Worm (Caenorhabditis elegans) whole organism, mixed stage, embryonic: ENCODE measurements around the gene msp-49.

ENCODE experiments used
- M03D4.4 ChIP-seq: sonication (generic microtip); optimal IDR thresholded peaks from 2 replicates; lab custom pipeline; 2017; ENCODE audit warnings: mild to moderate bottlenecking, missing genetic modification characterization, missing compliant biosample characterization
- bed-3 ChIP-seq: fragments of 200-800 bp; sonication (Bioruptor generic); optimal IDR thresholded peaks from 3 replicates; lab custom pipeline; 2018; ENCODE audit warnings: mild to moderate bottlenecking, missing genetic modification characterization, moderate library complexity, missing compliant biosample characterization
- ceh-39 ChIP-seq: fragments of 150-350 bp; optimal IDR thresholded peaks from 2 replicates; lab custom pipeline; 2014; ENCODE audit warnings: missing biosample characterization, missing genetic modification characterization
- ceh-43 ChIP-seq: fragments of 200-800 bp; sonication (Bioruptor generic); optimal IDR thresholded peaks from 2 replicates; lab custom pipeline; 2018; ENCODE audit warnings: mild to moderate bottlenecking, missing genetic modification characterization, moderate library complexity, missing compliant biosample characterization
- ceh-83 ChIP-seq: fragments of 200-800 bp; sonication (Bioruptor generic); optimal IDR thresholded peaks from 2 replicates; lab custom pipeline; 2018; ENCODE audit warnings: mild to moderate bottlenecking, missing genetic modification characterization, missing compliant biosample characterization
- ces-1 ChIP-seq: fragments of 150-350 bp; optimal IDR thresholded peaks from 2 replicates; lab custom pipeline; 2014; ENCODE audit warnings: missing biosample characterization, missing genetic modification reagents, missing genetic modification characterization
- cnd-1 ChIP-seq: fragments of 200-800 bp; sonication (Bioruptor generic); optimal IDR thresholded peaks from 2 replicates; lab custom pipeline; 2018; ENCODE audit warnings: mild to moderate bottlenecking, missing genetic modification characterization, missing compliant biosample characterization
- drap-1 ChIP-seq: fragments of 200-800 bp; sonication (Bioruptor generic); optimal IDR thresholded peaks from 3 replicates; lab custom pipeline; 2018; ENCODE audit warnings: mild to moderate bottlenecking, missing genetic modification characterization, missing compliant biosample characterization
- elt-1 ChIP-seq: sonication (generic microtip); optimal IDR thresholded peaks from 2 replicates; lab custom pipeline; 2017; ENCODE audit warnings: missing genetic modification characterization, mild to moderate bottlenecking, missing compliant biosample characterization, antibody characterized with exemption, moderate library complexity, borderline replicate concordance; ENCODE audit not compliant: insufficient read depth
- elt-3 ChIP-seq: fragments of 150-350 bp; optimal IDR thresholded peaks from 2 replicates; lab custom pipeline; 2014; ENCODE audit warnings: missing biosample characterization, missing genetic modification characterization
- ham-2 ChIP-seq: fragments of 200-800 bp; sonication (Bioruptor generic); optimal IDR thresholded peaks from 2 replicates; lab custom pipeline; 2018; ENCODE audit warnings: mild to moderate bottlenecking, missing genetic modification characterization, missing compliant biosample characterization
- hlh-1 ChIP-seq: fragments of 150-350 bp; optimal IDR thresholded peaks from 2 replicates; lab custom pipeline; 2014; ENCODE audit warnings: missing biosample characterization, missing genetic modification reagents, missing genetic modification characterization
- lin-13 ChIP-seq: fragments of 150-350 bp; optimal IDR thresholded peaks from 2 replicates; lab custom pipeline; 2014; ENCODE audit warnings: missing biosample characterization, missing genetic modification characterization
- lin-32 ChIP-seq: fragments of 200-800 bp; sonication (Bioruptor generic); optimal IDR thresholded peaks from 2 replicates; lab custom pipeline; 2018; ENCODE audit warnings: mild to moderate bottlenecking, missing genetic modification characterization, missing compliant biosample characterization
- lsy-2 ChIP-seq: fragments of 150-350 bp; optimal IDR thresholded peaks from 2 replicates; lab custom pipeline; 2014; ENCODE audit warnings: missing biosample characterization, missing genetic modification characterization
- mab-5 ChIP-seq: fragments of 150-350 bp; optimal IDR thresholded peaks from 2 replicates; lab custom pipeline; 2014; ENCODE audit warnings: missing biosample characterization, missing genetic modification characterization
- mep-1 ChIP-seq: fragments of 150-350 bp; optimal IDR thresholded peaks from 2 replicates; lab custom pipeline; 2017; ENCODE audit warnings: missing biosample characterization, missing genetic modification reagents, missing genetic modification characterization, inconsistent platforms
- mls-2 ChIP-seq: sonication (generic microtip); optimal IDR thresholded peaks from 2 replicates; lab custom pipeline; 2016; ENCODE audit warnings: mild to moderate bottlenecking, missing genetic modification characterization, moderate library complexity, missing compliant biosample characterization
- nhr-12 ChIP-seq: fragments of 150-350 bp; optimal IDR thresholded peaks from 2 replicates; lab custom pipeline; 2014; ENCODE audit warnings: missing biosample characterization, missing genetic modification characterization
- nhr-2 ChIP-seq: fragments of 150-350 bp; optimal IDR thresholded peaks from 2 replicates; lab custom pipeline; 2014; ENCODE audit warnings: missing biosample characterization, missing genetic modification characterization
- nhr-237 ChIP-seq: fragments of 150-350 bp; optimal IDR thresholded peaks from 2 replicates; lab custom pipeline; 2014; ENCODE audit warnings: missing biosample characterization, missing genetic modification characterization
- nhr-76 ChIP-seq: sonication (generic microtip); optimal IDR thresholded peaks from 2 replicates; lab custom pipeline; 2017; ENCODE audit warnings: missing biosample characterization, missing genetic modification characterization
- pha-4 ChIP-seq: fragments of 150-350 bp; optimal IDR thresholded peaks from 2 replicates; lab custom pipeline; 2018; ENCODE audit warnings: missing biosample characterization, missing genetic modification reagents, missing genetic modification characterization
- sem-2 ChIP-seq: fragments of 200-800 bp; sonication (Bioruptor generic); optimal IDR thresholded peaks from 2 replicates; lab custom pipeline; 2018; ENCODE audit warnings: mild to moderate bottlenecking, missing genetic modification characterization, missing compliant biosample characterization
- snpc-4 ChIP-seq: fragments of 150-350 bp; optimal IDR thresholded peaks from 2 replicates; lab custom pipeline; 2014; ENCODE audit warnings: missing biosample characterization, missing genetic modification characterization
- sptf-1 ChIP-seq: sonication (generic microtip); optimal IDR thresholded peaks from 2 replicates; lab custom pipeline; 2017; ENCODE audit warnings: mild to moderate bottlenecking, missing genetic modification characterization, moderate library complexity, missing compliant biosample characterization
- tbx-8 ChIP-seq: fragments of 200-800 bp; sonication (Bioruptor generic); optimal IDR thresholded peaks from 2 replicates; lab custom pipeline; 2018; ENCODE audit warnings: mild to moderate bottlenecking, missing genetic modification characterization, moderate library complexity, missing compliant biosample characterization
- unc-39 ChIP-seq: fragments of 150-350 bp; optimal IDR thresholded peaks from 2 replicates; lab custom pipeline; 2014; ENCODE audit warnings: missing biosample characterization, missing genetic modification characterization
- unc-62 ChIP-seq: fragments of 150-350 bp; optimal IDR thresholded peaks from 2 replicates; lab custom pipeline; 2014; ENCODE audit warnings: missing biosample characterization, missing genetic modification reagents, missing genetic modification characterization
- zip-8 ChIP-seq: fragments of 150-350 bp; optimal IDR thresholded peaks from 2 replicates; lab custom pipeline; 2014; ENCODE audit warnings: missing biosample characterization, missing genetic modification characterization
- ztf-11 ChIP-seq: fragments of 150-350 bp; optimal IDR thresholded peaks from 2 replicates; lab custom pipeline; 2014; ENCODE audit warnings: missing biosample characterization, missing genetic modification characterization

Gene msp-49

ce11 chrII:5229596-5229995, 35.4 kb downstream of the msp-49 start, which contains the start of gene EGAP2.2:
EGAP2.2 (plus strand) TSS chrII:5229896.
- TF ChIP-seq unc-39 (tag; lab: Kevin White, UChicago) (no peak), ceh-83 (no peak), elt-3 (tag; lab: Kevin White, UChicago) (no peak), bed-3 (no peak), zip-8 (no peak), lin-32 (GFP tag; lab: Kevin White, UChicago) (no peak), nhr-2 (tag; lab: Kevin White, UChicago) (no peak), cnd-1 (no peak), drap-1 (GFP tag; lab: Kevin White, UChicago) (no peak), pha-4 (tag; lab: Kevin White, UChicago) (no peak), sptf-1 (tag; lab: Kevin White, UChicago) (no peak), nhr-12 (no peak)

- TF ChIP-seq bed-3 (no peak), unc-62 (no peak), M03D4.4 (peak; percentile 30)
Observed at ce11 chrII:5231111-5231510, 36.9 kb downstream of the msp-49 start, which contains the start of gene EGAP2.1. EGAP2.1 (plus strand) TSS chrII:5231411.

- TF ChIP-seq elt-3 (tag; lab: Kevin White, UChicago): no peak
- TF ChIP-seq ceh-43 (GFP tag; lab: Kevin White, UChicago): no peak
- no peak for TF ChIP-seq ztf-11
- no peak for TF ChIP-seq M03D4.4
- no peak for TF ChIP-seq mep-1 (tag; lab: Kevin White, UChicago)
- no peak for TF ChIP-seq ceh-83
- TF ChIP-seq nhr-76: no peak
- TF ChIP-seq sem-2 (GFP tag; lab: Kevin White, UChicago): no peak
- TF ChIP-seq bed-3: no peak
- no peak for TF ChIP-seq snpc-4
- TF ChIP-seq ces-1 (GFP tag; lab: Kevin White, UChicago): no peak
- TF ChIP-seq drap-1 (GFP tag; lab: Kevin White, UChicago): no peak
- no peak for TF ChIP-seq nhr-12
- no peak for TF ChIP-seq pha-4 (tag; lab: Kevin White, UChicago)
- no peak for TF ChIP-seq cnd-1
- no peak for TF ChIP-seq mls-2 (tag; lab: Kevin White, UChicago)
- TF ChIP-seq sptf-1 (tag; lab: Kevin White, UChicago): no peak
- TF ChIP-seq, all 35 proteins: peak for 0
Observed at ce11 chrII:5234728-5235127, 40.6 kb downstream of the msp-49 start.

ce11 chrII:5235758-5236157, 41.6 kb downstream of the msp-49 start, which contains the start of gene pho-1:
pho-1 (minus strand) TSS chrII:5235846.
- no peak for TF ChIP-seq sem-2 (GFP tag; lab: Kevin White, UChicago)
- no peak for TF ChIP-seq elt-1 (tag; lab: Kevin White, UChicago)
- TF ChIP-seq ztf-11: no peak
- TF ChIP-seq mab-5: no peak
- TF ChIP-seq bed-3: no peak
- TF ChIP-seq sptf-1 (tag; lab: Kevin White, UChicago): no peak
- TF ChIP-seq nhr-12: no peak
- no peak for TF ChIP-seq ces-1 (GFP tag; lab: Kevin White, UChicago)
- TF ChIP-seq lin-13 (tag; lab: Kevin White, UChicago): no peak
- TF ChIP-seq nhr-2 (tag; lab: Kevin White, UChicago): no peak
- TF ChIP-seq hlh-1 (tag; lab: Kevin White, UChicago): no peak
- TF ChIP-seq ceh-83: no peak
- TF ChIP-seq lsy-2 (tag; lab: Kevin White, UChicago): no peak
- no peak for TF ChIP-seq pha-4 (tag; lab: Kevin White, UChicago)
- no peak for TF ChIP-seq ceh-39 (tag; lab: Kevin White, UChicago)
- no peak for TF ChIP-seq unc-39 (tag; lab: Kevin White, UChicago)
- TF ChIP-seq unc-62: no peak

- TF ChIP-seq nhr-237 (tag; lab: Kevin White, UChicago) (no peak), sem-2 (GFP tag; lab: Kevin White, UChicago) (peak; percentile 2)
Observed at ce11 chrII:5237699-5238098, 43.5 kb downstream of the msp-49 start.

ce11 chrII:5238366-5238765, 44.2 kb downstream of the msp-49 start, which contains the start of gene pho-4:
pho-4 (minus strand) TSS chrII:5238466.
- no peak for TF ChIP-seq ceh-43 (GFP tag; lab: Kevin White, UChicago)
- no peak for TF ChIP-seq ham-2 (GFP tag; lab: Kevin White, UChicago)
- no peak for TF ChIP-seq tbx-8 (GFP tag; lab: Kevin White, UChicago)
- no peak for TF ChIP-seq unc-39 (tag; lab: Kevin White, UChicago)
- TF ChIP-seq, all 35 proteins: peak for 0
